Worm (Caenorhabditis elegans): ENCODE data around the gene srv-8.

DNA sequence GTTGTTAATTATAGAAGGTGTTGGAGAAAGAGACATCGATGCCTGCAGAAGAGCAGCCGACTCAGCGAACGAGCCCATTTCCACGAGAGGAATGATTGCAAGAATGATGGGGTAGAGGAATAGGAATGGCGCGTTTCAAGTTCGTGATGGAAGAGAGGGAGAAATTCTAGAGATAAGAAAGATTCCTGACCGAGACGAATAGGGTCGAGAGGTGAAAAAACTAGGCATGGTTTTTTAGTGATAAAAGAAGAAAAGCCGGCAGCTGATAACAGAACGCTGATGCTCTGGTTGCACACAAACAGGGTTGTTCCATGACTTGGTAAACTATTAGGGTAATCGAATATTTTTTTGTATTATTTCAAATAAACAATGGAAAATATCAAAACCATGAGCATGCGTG, 47.7 kb downstream of the srv-8 start:
- TF ChIP-seq lim-6 (tag; optimal IDR thresholded peaks at IDR 0.05) (no peak), unc-55 (GFP tag; optimal IDR thresholded peaks at IDR 0.05) (no peak), ceh-14 (tag; optimal IDR thresholded peaks at IDR 0.05) (no peak), sdc-2 (tag; optimal IDR thresholded peaks at IDR 0.05) (no peak), fkh-10 (GFP tag; optimal IDR thresholded peaks at IDR 0.05) (no peak), ceh-9 (tag; optimal IDR thresholded peaks at IDR 0.05) (no peak), hlh-8 (tag; optimal IDR thresholded peaks at IDR 0.05) (no peak), sox-4 (tag; optimal IDR thresholded peaks at IDR 0.05) (no peak), tbx-7 (tag; optimal IDR thresholded peaks at IDR 0.05) (no peak), elt-2 (tag; optimal IDR thresholded peaks at IDR 0.05) (peak; percentile 61)

Measured in whole organism, late embryonic.